Worm (Caenorhabditis elegans): ENCODE measurements around the gene mboa-6.

DNA sequence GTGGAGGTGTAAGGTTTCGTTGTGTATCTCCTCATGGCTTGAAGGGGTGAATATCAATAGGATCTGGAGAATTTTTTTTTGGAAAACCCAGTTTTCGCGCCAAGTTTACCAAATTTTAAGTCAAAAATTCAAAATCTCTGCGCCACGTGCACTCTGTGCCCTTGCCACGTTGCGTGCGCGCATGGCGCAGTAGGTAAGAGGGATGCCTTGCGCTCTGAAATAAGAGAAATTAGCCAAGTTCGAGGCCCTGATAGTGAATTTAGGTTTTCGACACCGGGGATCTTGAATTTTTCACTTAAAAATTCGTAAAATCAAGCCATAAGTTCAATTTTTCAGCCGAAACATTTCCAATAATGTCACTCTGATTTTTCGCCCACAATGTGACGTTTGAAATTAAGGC, 19.7 kb upstream of the mboa-6 start:
- TF ChIP-seq lin-11 (tag; optimal IDR thresholded peaks at IDR 0.05), result no peak
- TF ChIP-seq lin-13 (GFP tag; optimal IDR thresholded peaks at IDR 0.05), result no peak
- no peak for TF ChIP-seq nhr-25 (tag; optimal IDR thresholded peaks at IDR 0.05)
- no peak for TF ChIP-seq mab-5 (tag; optimal IDR thresholded peaks at IDR 0.05)
- no peak for TF ChIP-seq lsy-2 (tag; optimal IDR thresholded peaks at IDR 0.05)
- no peak for TF ChIP-seq ama-1 (optimal IDR thresholded peaks at IDR 0.05)
